Worm (Caenorhabditis elegans) whole organism, young adult: Measurements from ENCODE around the gene F12A10.9.

Source experiments
- F23B12.7 ChIP-seq: sonication (generic microtip); optimal IDR thresholded peaks from 2 replicates; lab custom pipeline; 2017; ENCODE audit warnings: missing genetic modification characterization, mild to moderate bottlenecking, missing compliant biosample characterization, antibody characterized with exemption, moderate library complexity; ENCODE audit not compliant: insufficient read depth
- Y56A3A.18 ChIP-seq: fragments of 200-800 bp; sonication (Bioruptor generic); IDR thresholded peaks from 2 replicates; pipeline ENCODE4 v1.3.6; 2022; ENCODE audit warnings: missing genetic modification reagents, missing genetic modification characterization, missing compliant biosample characterization
- Y67H2A.10 ChIP-seq: fragments of 200-800 bp; sonication (Bioruptor generic); conservative IDR thresholded peaks from 2 replicates; pipeline ENCODE4 v1.3.6; 2022; ENCODE audit warnings: missing genetic modification reagents, missing genetic modification characterization, missing compliant biosample characterization
- ZK185.1 ChIP-seq: sonication (generic microtip); optimal IDR thresholded peaks from 2 replicates; lab custom pipeline; 2016; ENCODE audit warnings: mild to moderate bottlenecking, missing genetic modification characterization, missing compliant biosample characterization; ENCODE audit not compliant: poor library complexity, severe bottlenecking
- akir-1 ChIP-seq: fragments of 200-800 bp; sonication (Bioruptor generic); optimal IDR thresholded peaks from 2 replicates; lab custom pipeline; 2018; ENCODE audit warnings: mild to moderate bottlenecking, missing genetic modification characterization, moderate library complexity, missing compliant biosample characterization
- ceh-40 ChIP-seq: fragments of 200-800 bp; sonication (Bioruptor generic); IDR thresholded peaks from 2 replicates; pipeline ENCODE4 v1.3.6; 2022; ENCODE audit warnings: missing genetic modification characterization, missing compliant biosample characterization
- ceh-58 ChIP-seq: fragments of 200-800 bp; sonication (Bioruptor generic); IDR thresholded peaks from 2 replicates; pipeline ENCODE4 v1.3.6; 2022; ENCODE audit warnings: missing genetic modification characterization, missing compliant biosample characterization
- egl-44 ChIP-seq: fragments of 200-800 bp; sonication (Bioruptor generic); IDR thresholded peaks from 2 replicates; pipeline ENCODE4 v1.3.6; 2022; ENCODE audit warnings: missing genetic modification reagents, missing genetic modification characterization, missing compliant biosample characterization
- egrh-3 ChIP-seq: fragments of 200-800 bp; sonication (Bioruptor generic); IDR thresholded peaks from 2 replicates; pipeline ENCODE4 v1.3.6; 2022; ENCODE audit warnings: missing genetic modification reagents, missing genetic modification characterization, missing compliant biosample characterization
- gei-17 ChIP-seq: fragments of 200-800 bp; sonication (Bioruptor generic); optimal IDR thresholded peaks from 2 replicates; lab custom pipeline; 2018; ENCODE audit warnings: mild to moderate bottlenecking, missing genetic modification characterization, missing compliant biosample characterization
- hlh-12 ChIP-seq: sonication (generic microtip); optimal IDR thresholded peaks from 2 replicates; lab custom pipeline; 2016; ENCODE audit warnings: missing genetic modification characterization, missing compliant biosample characterization
- hmg-20 ChIP-seq: fragments of 200-800 bp; sonication (Bioruptor generic); IDR thresholded peaks from 2 replicates; pipeline ENCODE4 v1.3.6; 2022; ENCODE audit warnings: missing genetic modification reagents, missing genetic modification characterization, missing compliant biosample characterization
- hrde-1 ChIP-seq: sonication (generic microtip); optimal IDR thresholded peaks from 2 replicates; lab custom pipeline; 2016; ENCODE audit warnings: missing genetic modification characterization, mild to moderate bottlenecking, missing compliant biosample characterization, moderate library complexity, missing genotype, missing genetic modification reagents, borderline replicate concordance
- let-526 ChIP-seq: fragments of 200-800 bp; sonication (Bioruptor generic); IDR thresholded peaks from 2 replicates; pipeline ENCODE4 v1.3.6; 2022; ENCODE audit warnings: missing genetic modification reagents, missing genetic modification characterization, missing compliant biosample characterization
- let-607 ChIP-seq, 2 experiments: fragments of 200-800 bp in 1 of 2; sonication (Bioruptor generic) in 1 of 2; sonication (generic microtip) in 1 of 2; optimal IDR thresholded peaks; 2 replicates each; lab custom pipeline; 2016 to 2018; ENCODE audit warnings: mild to moderate bottlenecking in 2 of 2, missing compliant biosample characterization in 2 of 2, missing genetic modification characterization in 2 of 2, moderate library complexity in 2 of 2, missing genotype in 1 of 2
- mxl-1 ChIP-seq: sonication (generic microtip); optimal IDR thresholded peaks from 2 replicates; lab custom pipeline; 2016; ENCODE audit warnings: missing genetic modification characterization, missing compliant biosample characterization
- pha-4 ChIP-seq: fragments of 150-350 bp; sonication (generic microtip); optimal IDR thresholded peaks from 2 replicates; lab custom pipeline; 2014; ENCODE audit warnings: missing biosample characterization, missing genetic modification reagents, missing genetic modification characterization
- sea-2 ChIP-seq: fragments of 200-800 bp; sonication (Bioruptor generic); IDR thresholded peaks from 2 replicates; pipeline ENCODE4 v1.3.6; 2022; ENCODE audit warnings: missing genetic modification characterization, missing compliant biosample characterization
- snpc-1.1 ChIP-seq: sonication (generic microtip); optimal IDR thresholded peaks from 2 replicates; lab custom pipeline; 2017; ENCODE audit warnings: missing genetic modification characterization, mild to moderate bottlenecking, missing compliant biosample characterization, antibody characterized with exemption, moderate library complexity, missing genotype, missing genetic modification reagents; ENCODE audit not compliant: insufficient read depth
- snpc-4 ChIP-seq, 5 experiments: fragments of 150-350 bp in 1 of 5; sonication (generic microtip) in 4 of 5; optimal IDR thresholded peaks; 2 replicates each; lab custom pipeline; 2014 to 2018; ENCODE audit warnings: missing genetic modification characterization in 5 of 5, missing biosample characterization in 3 of 5, antibody characterized with exemption in 2 of 5, mild to moderate bottlenecking in 2 of 5, missing compliant biosample characterization in 2 of 5, missing genotype in 2 of 5, moderate library complexity in 2 of 5, missing genetic modification reagents in 1 of 5
- tlf-1 ChIP-seq: fragments of 200-800 bp; sonication (Bioruptor generic); optimal IDR thresholded peaks from 2 replicates; lab custom pipeline; 2018; ENCODE audit warnings: mild to moderate bottlenecking, missing genetic modification characterization, missing compliant biosample characterization
- zim-3 ChIP-seq: sonication (generic microtip); optimal IDR thresholded peaks from 2 replicates; lab custom pipeline; 2017; ENCODE audit warnings: mild to moderate bottlenecking, missing genetic modification characterization, moderate library complexity, missing compliant biosample characterization
- ztf-26 ChIP-seq: sonication (generic microtip); optimal IDR thresholded peaks from 2 replicates; lab custom pipeline; 2017; ENCODE audit warnings: missing genetic modification characterization, missing compliant biosample characterization
- ztf-6 ChIP-seq: fragments of 200-800 bp; sonication (Bioruptor generic); IDR thresholded peaks from 2 replicates; pipeline ENCODE4 v1.3.6; 2022; ENCODE audit warnings: missing genetic modification reagents, missing genetic modification characterization, missing compliant biosample characterization

The F12A10.9 gene

DNA sequence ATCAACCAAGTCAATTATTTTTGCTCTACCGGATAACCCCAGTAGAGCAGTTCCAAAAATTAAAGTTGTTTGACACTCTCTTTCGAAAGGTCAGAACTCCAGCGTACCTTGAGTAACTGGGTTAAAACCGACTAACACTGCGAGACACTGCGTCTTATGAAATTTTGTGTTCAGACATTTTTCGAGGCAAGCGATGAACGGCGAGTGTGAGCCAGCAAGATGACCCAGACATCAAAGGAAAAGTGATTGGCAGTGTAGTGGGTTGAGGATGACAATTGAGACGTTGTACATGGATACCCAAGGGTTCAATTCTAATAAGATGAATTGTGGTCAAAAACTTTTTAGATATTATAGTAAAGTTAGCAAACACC lies 45.6 kb downstream of the F12A10.9 start (continued):
- no peak for TF ChIP-seq ztf-6 (GFP tag; lab: Robert Waterston, UW)
- peak; percentile 92 for TF ChIP-seq pha-4 (tag; lab: Kevin White, UChicago)
- TF ChIP-seq sea-2 (GFP tag; lab: Robert Waterston, UW): no peak
- TF ChIP-seq tlf-1 (GFP tag; lab: Kevin White, UChicago): no peak
- TF ChIP-seq gei-17: no peak
- TF ChIP-seq zim-3 (tag; lab: Kevin White, UChicago): no peak
- TF ChIP-seq akir-1: no peak
- no peak for TF ChIP-seq let-526 (GFP tag; lab: Robert Waterston, UW)
- TF ChIP-seq egrh-3 (GFP tag; lab: Robert Waterston, UW): no peak
- TF ChIP-seq F23B12.7: peak; percentile 25
- TF ChIP-seq, all 124 proteins: peak for 31

DNA sequence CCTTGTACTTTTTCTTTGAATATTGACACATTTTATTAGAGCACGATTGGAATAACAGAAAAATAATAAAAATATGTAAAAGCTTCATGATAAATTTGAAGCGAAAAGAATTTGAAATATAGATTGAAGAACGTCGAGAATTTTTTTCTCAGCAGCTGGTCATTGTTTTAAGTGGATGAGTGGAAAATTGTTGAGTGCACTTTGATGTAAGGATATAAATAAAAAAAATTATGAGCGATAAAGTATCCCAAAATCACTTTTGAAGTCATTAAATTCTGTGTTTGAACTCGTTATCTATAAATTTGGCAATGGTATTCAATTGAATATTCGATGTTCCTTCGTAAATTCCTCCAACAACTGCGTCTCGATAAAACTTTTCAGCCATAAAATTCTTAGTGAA lies 46.3 kb downstream of the F12A10.9 start, which contains the start of gene ins-13:
ins-13 (minus strand) TSS at position 101 of the 400 bp plus-strand sequence.
- no peak for TF ChIP-seq ztf-26
- no peak for TF ChIP-seq ceh-40
- no peak for TF ChIP-seq ceh-58 (GFP tag; lab: Robert Waterston, UW)
- no peak for TF ChIP-seq mxl-1 (tag; lab: Kevin White, UChicago)
- no peak for TF ChIP-seq Y67H2A.10 (GFP tag; lab: Robert Waterston, UW)
- TF ChIP-seq Y56A3A.18 (GFP tag; lab: Robert Waterston, UW): no peak
- TF ChIP-seq hlh-12: no peak
- peak; percentile 29 for TF ChIP-seq ZK185.1 (tag; lab: Kevin White, UChicago)

DNA sequence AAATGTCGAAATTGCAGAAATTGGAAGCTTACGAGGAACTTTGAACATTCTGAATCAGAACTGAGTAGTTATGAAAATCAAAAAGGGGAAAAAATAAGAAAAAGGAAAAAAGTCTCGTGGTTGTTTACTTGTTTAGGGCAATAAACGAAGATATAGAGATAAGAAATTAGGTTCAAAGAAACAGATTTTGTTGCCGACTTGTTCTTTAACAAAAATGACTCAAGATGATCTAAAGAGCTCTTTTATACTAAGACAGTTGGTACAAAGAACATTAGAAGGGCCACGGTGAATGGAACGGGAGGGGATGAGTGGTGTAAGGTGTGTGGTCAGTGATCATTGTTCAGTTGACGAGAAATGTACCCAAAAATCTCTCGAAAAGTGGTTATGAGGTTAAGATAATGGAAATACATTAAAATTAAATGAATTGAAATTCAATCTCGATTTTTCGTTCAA lies 49.0 kb downstream of the F12A10.9 start, which contains the start of gene acdh-2:
acdh-2 (minus strand) TSS at position 51 of the 453 bp plus-strand sequence.
- no peak for TF ChIP-seq let-607 (tag; optimal IDR thresholded peaks at IDR 0.05; lab: Kevin White, UChicago)
- TF ChIP-seq snpc-1.1: no peak
- TF ChIP-seq egl-44 (GFP tag; lab: Robert Waterston, UW): no peak
- no peak for TF ChIP-seq hrde-1
- no peak for TF ChIP-seq snpc-4 (GFP tag; optimal IDR thresholded peaks at IDR 0.05; lab: Kevin White, UChicago)
- TF ChIP-seq snpc-4 (tag; optimal IDR thresholded peaks at IDR 0.05; lab: Kevin White, UChicago): peak in 2 of 4 experiments; percentile 3 to 50
- no peak for TF ChIP-seq hmg-20 (GFP tag; lab: Robert Waterston, UW)
